Worm (Caenorhabditis elegans): ENCODE data around the gene oac-32.

oac-32 gene

ce11 chrV:1521845-1522244 lies 23.7 kb downstream of the oac-32 start, which contains the start of gene str-240:
str-240 (minus strand) TSS chrV:1521945.
- TF ChIP-seq F13C5.2 (tag; optimal IDR thresholded peaks at IDR 0.05) = no peak
- no peak for TF ChIP-seq tbx-37 (GFP tag; conservative IDR thresholded peaks at IDR 0.05)
- no peak for TF ChIP-seq tra-4 (tag; optimal IDR thresholded peaks at IDR 0.05)
- no peak for TF ChIP-seq sea-1 (GFP tag; conservative IDR thresholded peaks at IDR 0.05)
- TF ChIP-seq tbx-11 (GFP tag; IDR thresholded peaks at IDR 0.05) = no peak

- TF ChIP-seq scrt-1 (GFP tag; IDR thresholded peaks at IDR 0.05) (no peak), F13C5.2 (tag; optimal IDR thresholded peaks at IDR 0.05) (no peak), flt-1 (GFP tag; IDR thresholded peaks at IDR 0.05) (no peak), hnd-1 (tag; optimal IDR thresholded peaks at IDR 0.05) (no peak), ets-7 (tag; optimal IDR thresholded peaks at IDR 0.05) (no peak), B0310.2 (tag; optimal IDR thresholded peaks at IDR 0.05) (no peak), ceh-13 (GFP tag; optimal IDR thresholded peaks at IDR 0.05) (no peak)
Observed at ce11 chrV:1511537-1511936, 34.0 kb downstream of the oac-32 start, which contains the start of gene nhr-260. nhr-260 (minus strand) TSS chrV:1511637.

- TF ChIP-seq ets-7 (tag; optimal IDR thresholded peaks at IDR 0.05) = no peak
- no peak for TF ChIP-seq tbx-37 (GFP tag; conservative IDR thresholded peaks at IDR 0.05)
- no peak for TF ChIP-seq B0310.2 (tag; optimal IDR thresholded peaks at IDR 0.05)
- TF ChIP-seq tra-4 (tag; optimal IDR thresholded peaks at IDR 0.05) = no peak
- TF ChIP-seq F13C5.2 (tag; optimal IDR thresholded peaks at IDR 0.05) = no peak
- TF ChIP-seq ama-1 (optimal IDR thresholded peaks at IDR 0.05) = no peak
- no peak for TF ChIP-seq ceh-13 (GFP tag; optimal IDR thresholded peaks at IDR 0.05)
- TF ChIP-seq pes-1 (GFP tag; IDR thresholded peaks at IDR 0.05) = no peak
- no peak for TF ChIP-seq tbx-11 (GFP tag; IDR thresholded peaks at IDR 0.05)
Observed at ce11 chrV:1505995-1506394, 39.6 kb downstream of the oac-32 start, which contains the start of gene sru-28. sru-28 (plus strand) TSS chrV:1506295.

ce11 chrV:1499140-1499539 lies 46.4 kb downstream of the oac-32 start, which contains the start of gene sru-27:
sru-27 (plus strand) TSS chrV:1499440.
- TF ChIP-seq hmg-4 (GFP tag; optimal IDR thresholded peaks at IDR 0.05) (no peak), ceh-36 (tag; optimal IDR thresholded peaks at IDR 0.05) (no peak), tbx-11 (GFP tag; IDR thresholded peaks at IDR 0.05) (no peak), ama-1 (optimal IDR thresholded peaks at IDR 0.05) (no peak), aly-1 (tag; optimal IDR thresholded peaks at IDR 0.05) (no peak), scrt-1 (GFP tag; IDR thresholded peaks at IDR 0.05) (no peak), ceh-13 (GFP tag; optimal IDR thresholded peaks at IDR 0.05) (no peak), tra-4 (tag; optimal IDR thresholded peaks at IDR 0.05) (no peak), hmbx-1 (tag; optimal IDR thresholded peaks at IDR 0.05) (no peak), flt-1 (GFP tag; IDR thresholded peaks at IDR 0.05) (no peak), hnd-1 (tag; optimal IDR thresholded peaks at IDR 0.05) (no peak), F13C5.2 (tag; optimal IDR thresholded peaks at IDR 0.05) (no peak)

- TF ChIP-seq tbx-37 (GFP tag; conservative IDR thresholded peaks at IDR 0.05) (no peak), tra-4 (tag; optimal IDR thresholded peaks at IDR 0.05) (no peak), ets-7 (tag; optimal IDR thresholded peaks at IDR 0.05) (no peak), ceh-13 (GFP tag; optimal IDR thresholded peaks at IDR 0.05) (no peak), ama-1 (optimal IDR thresholded peaks at IDR 0.05) (no peak), F13C5.2 (tag; optimal IDR thresholded peaks at IDR 0.05) (no peak), hmbx-1 (tag; optimal IDR thresholded peaks at IDR 0.05) (no peak), ceh-36 (tag; optimal IDR thresholded peaks at IDR 0.05) (no peak), sea-1 (GFP tag; conservative IDR thresholded peaks at IDR 0.05) (no peak), aly-1 (tag; optimal IDR thresholded peaks at IDR 0.05) (no peak), hmg-4 (GFP tag; optimal IDR thresholded peaks at IDR 0.05) (no peak), pes-1 (GFP tag; IDR thresholded peaks at IDR 0.05) (no peak)
Observed at ce11 chrV:1495752-1496151, 49.8 kb downstream of the oac-32 start.

ce11 chrV:1495334-1495733 lies 50.2 kb downstream of the oac-32 start, which contains the start of gene C38C3.3:
C38C3.3 (plus strand) TSS chrV:1495634.
- TF ChIP-seq hmg-4 (GFP tag; optimal IDR thresholded peaks at IDR 0.05) (no peak), ets-7 (tag; optimal IDR thresholded peaks at IDR 0.05) (no peak), ceh-36 (tag; optimal IDR thresholded peaks at IDR 0.05) (no peak), scrt-1 (GFP tag; IDR thresholded peaks at IDR 0.05) (no peak), sea-1 (GFP tag; conservative IDR thresholded peaks at IDR 0.05) (no peak), flt-1 (GFP tag; IDR thresholded peaks at IDR 0.05) (no peak), pes-1 (GFP tag; IDR thresholded peaks at IDR 0.05) (no peak), aly-1 (tag; optimal IDR thresholded peaks at IDR 0.05) (no peak), ama-1 (optimal IDR thresholded peaks at IDR 0.05) (no peak), tra-4 (tag; optimal IDR thresholded peaks at IDR 0.05) (no peak), tbx-11 (GFP tag; IDR thresholded peaks at IDR 0.05) (no peak), hmbx-1 (tag; optimal IDR thresholded peaks at IDR 0.05) (no peak), B0310.2 (tag; optimal IDR thresholded peaks at IDR 0.05) (no peak), hnd-1 (tag; optimal IDR thresholded peaks at IDR 0.05) (no peak), ceh-13 (GFP tag; optimal IDR thresholded peaks at IDR 0.05) (no peak), F13C5.2 (tag; optimal IDR thresholded peaks at IDR 0.05) (no peak), tbx-37 (GFP tag; conservative IDR thresholded peaks at IDR 0.05) (no peak)

ce11 chrV:1494469-1494868 lies 51.1 kb downstream of the oac-32 start, which contains the start of gene spig-7:
spig-7 (plus strand) TSS chrV:1494769.
- TF ChIP-seq aly-1 (tag; optimal IDR thresholded peaks at IDR 0.05) = no peak
- no peak for TF ChIP-seq ceh-36 (tag; optimal IDR thresholded peaks at IDR 0.05)
- TF ChIP-seq hnd-1 (tag; optimal IDR thresholded peaks at IDR 0.05) = no peak
- no peak for TF ChIP-seq tbx-37 (GFP tag; conservative IDR thresholded peaks at IDR 0.05)
- no peak for TF ChIP-seq tra-4 (tag; optimal IDR thresholded peaks at IDR 0.05)
- TF ChIP-seq hmbx-1 (tag; optimal IDR thresholded peaks at IDR 0.05) = no peak
- no peak for TF ChIP-seq scrt-1 (GFP tag; IDR thresholded peaks at IDR 0.05)
- TF ChIP-seq pes-1 (GFP tag; IDR thresholded peaks at IDR 0.05) = no peak
- TF ChIP-seq F13C5.2 (tag; optimal IDR thresholded peaks at IDR 0.05) = no peak
- TF ChIP-seq flt-1 (GFP tag; IDR thresholded peaks at IDR 0.05) = no peak
- no peak for TF ChIP-seq ets-7 (tag; optimal IDR thresholded peaks at IDR 0.05)
- TF ChIP-seq B0310.2 (tag; optimal IDR thresholded peaks at IDR 0.05) = no peak
